Worm (Caenorhabditis elegans) whole organism, L3 larva: ENCODE measurements around the gene R02F11.12.
A peak's percentile ranks its signal among the peaks of the same experiment; 100 is the strongest.
"Not testable (repeated sequence)": the region's sequence is repeated elsewhere in the genome, so short reads cannot be mapped to it uniquely, and the experiment has no call there.

Source experiments
- R02D3.7 ChIP-seq: fragments of 150-350 bp; optimal IDR thresholded peaks from 2 replicates; lab custom pipeline; 2014; ENCODE audit warnings: missing biosample characterization, missing genetic modification characterization
- aly-2 ChIP-seq: fragments of 150-350 bp; optimal IDR thresholded peaks from 2 replicates; lab custom pipeline; 2014; ENCODE audit warnings: missing biosample characterization, missing genetic modification characterization
- ceh-16 ChIP-seq: sonication (generic microtip); optimal IDR thresholded peaks from 2 replicates; lab custom pipeline; 2017; ENCODE audit warnings: missing biosample characterization, missing genetic modification characterization
- ceh-28 ChIP-seq: fragments of 150-350 bp; optimal IDR thresholded peaks from 2 replicates; lab custom pipeline; 2014; ENCODE audit warnings: missing biosample characterization, missing genetic modification reagents, missing genetic modification characterization
- ceh-82 ChIP-seq: fragments of 150-350 bp; optimal IDR thresholded peaks from 2 replicates; lab custom pipeline; 2014; ENCODE audit warnings: missing biosample characterization, missing genetic modification characterization
- daf-12 ChIP-seq: fragments of 150-350 bp; optimal IDR thresholded peaks from 2 replicates; lab custom pipeline; 2014; ENCODE audit warnings: missing biosample characterization, missing genetic modification reagents, missing genetic modification characterization
- egl-27 ChIP-seq: sonication (generic microtip); optimal IDR thresholded peaks from 4 replicates; lab custom pipeline; 2017; ENCODE audit warnings: missing biosample characterization, missing genetic modification reagents, missing genetic modification characterization
- egl-5 ChIP-seq: fragments of 150-350 bp; optimal IDR thresholded peaks from 2 replicates; lab custom pipeline; 2017; ENCODE audit warnings: missing biosample characterization, missing genetic modification reagents, missing genetic modification characterization, inconsistent platforms
- elt-1 ChIP-seq: fragments of 150-350 bp; optimal IDR thresholded peaks from 2 replicates; lab custom pipeline; 2014; ENCODE audit warnings: missing biosample characterization, missing genetic modification characterization
- elt-2 ChIP-seq: sonication (generic microtip); optimal IDR thresholded peaks from 2 replicates; lab custom pipeline; 2016; ENCODE audit warnings: missing genetic modification reagents, mild to moderate bottlenecking, missing genetic modification characterization, missing compliant biosample characterization
- elt-3 ChIP-seq, 3 experiments: fragments of 150-350 bp in 1 of 3; sonication (generic microtip) in 2 of 3; optimal IDR thresholded peaks; 2 replicates in 2 of 3; 4 replicates in 1 of 3; lab custom pipeline; 2014 to 2017; ENCODE audit warnings: missing biosample characterization in 3 of 3, missing genetic modification characterization in 3 of 3
- fkh-2 ChIP-seq: fragments of 150-350 bp; optimal IDR thresholded peaks from 2 replicates; lab custom pipeline; 2014; ENCODE audit warnings: missing biosample characterization, missing genetic modification reagents, missing genetic modification characterization
- fos-1 ChIP-seq: fragments of 150-350 bp; optimal IDR thresholded peaks from 2 replicates; lab custom pipeline; 2014; ENCODE audit warnings: missing biosample characterization, missing genetic modification characterization
- jun-1 ChIP-seq: fragments of 150-350 bp; optimal IDR thresholded peaks from 2 replicates; lab custom pipeline; 2014; ENCODE audit warnings: missing biosample characterization, missing genetic modification reagents, missing genetic modification characterization
- lin-39 ChIP-seq: fragments of 150-350 bp; optimal IDR thresholded peaks from 2 replicates; lab custom pipeline; 2018; ENCODE audit warnings: missing biosample characterization, missing genetic modification reagents, missing genetic modification characterization
- lsy-12 ChIP-seq: sonication (generic microtip); optimal IDR thresholded peaks from 2 replicates; lab custom pipeline; 2016; ENCODE audit warnings: mild to moderate bottlenecking, missing genetic modification characterization, missing compliant biosample characterization
- mdl-1 ChIP-seq: fragments of 150-350 bp; optimal IDR thresholded peaks from 2 replicates; lab custom pipeline; 2014; ENCODE audit warnings: missing biosample characterization, missing genetic modification characterization
- nfya-1 ChIP-seq: sonication (generic microtip); optimal IDR thresholded peaks from 2 replicates; lab custom pipeline; 2017; ENCODE audit warnings: missing genetic modification characterization, mild to moderate bottlenecking, missing compliant biosample characterization, antibody characterized with exemption, moderate library complexity; ENCODE audit not compliant: insufficient read depth
- nhr-12 ChIP-seq: fragments of 150-350 bp; optimal IDR thresholded peaks from 2 replicates; lab custom pipeline; 2014; ENCODE audit warnings: missing biosample characterization, missing genetic modification characterization
- nhr-23 ChIP-seq: fragments of 150-350 bp; optimal IDR thresholded peaks from 2 replicates; lab custom pipeline; 2014; ENCODE audit warnings: missing biosample characterization, missing genetic modification reagents, missing genetic modification characterization
- nhr-237 ChIP-seq: fragments of 150-350 bp; optimal IDR thresholded peaks from 2 replicates; lab custom pipeline; 2014; ENCODE audit warnings: missing biosample characterization, missing genetic modification characterization
- nhr-25 ChIP-seq: sonication (generic microtip); optimal IDR thresholded peaks from 2 replicates; lab custom pipeline; 2017; ENCODE audit warnings: missing biosample characterization, missing genetic modification characterization
- nhr-28 ChIP-seq: fragments of 150-350 bp; optimal IDR thresholded peaks from 2 replicates; lab custom pipeline; 2014; ENCODE audit warnings: missing biosample characterization, missing genetic modification characterization
- nhr-67 ChIP-seq: fragments of 150-350 bp; optimal IDR thresholded peaks from 2 replicates; lab custom pipeline; 2014; ENCODE audit warnings: missing biosample characterization, missing genetic modification characterization
- nhr-77 ChIP-seq: fragments of 150-350 bp; optimal IDR thresholded peaks from 2 replicates; lab custom pipeline; 2014; ENCODE audit warnings: missing biosample characterization, missing genetic modification characterization
- pqm-1 ChIP-seq: fragments of 150-350 bp; optimal IDR thresholded peaks from 2 replicates; lab custom pipeline; 2017; ENCODE audit warnings: missing biosample characterization, missing genetic modification characterization, inconsistent platforms
- unc-39 ChIP-seq: sonication (generic microtip); optimal IDR thresholded peaks from 4 replicates; lab custom pipeline; 2017; ENCODE audit warnings: missing biosample characterization, missing genetic modification characterization
- unc-62 ChIP-seq: fragments of 150-350 bp; sonication (generic microtip); optimal IDR thresholded peaks from 4 replicates; lab custom pipeline; 2014; ENCODE audit warnings: missing biosample characterization, missing genetic modification reagents, missing genetic modification characterization
- zag-1 ChIP-seq: fragments of 150-350 bp; optimal IDR thresholded peaks from 2 replicates; lab custom pipeline; 2014; ENCODE audit warnings: missing biosample characterization, missing genetic modification characterization
- ztf-11 ChIP-seq: fragments of 150-350 bp; optimal IDR thresholded peaks from 2 replicates; lab custom pipeline; 2014; ENCODE audit warnings: missing biosample characterization, missing genetic modification characterization
- ztf-4 ChIP-seq: fragments of 150-350 bp; optimal IDR thresholded peaks from 2 replicates; lab custom pipeline; 2014; ENCODE audit warnings: missing biosample characterization, missing genetic modification characterization

The R02F11.12 gene

ce11 chrV:4760674-4761073 lies 29.8 kb upstream of the R02F11.12 start, which contains the start of gene bgnt-1.4:
bgnt-1.4 (plus strand) TSS chrV:4760974.
- not testable (repeated sequence) for TF ChIP-seq egl-5; daf-12 (tag; lab: Kevin White, UChicago); zag-1 (tag; lab: Kevin White, UChicago)

ce11 chrV:4766501-4766900 lies 24.0 kb upstream of the R02F11.12 start, which contains the start of gene C18G1.8:
C18G1.8 (minus strand) TSS chrV:4766601.
- TF ChIP-seq mdl-1 (tag; lab: Kevin White, UChicago) (no peak), unc-62 (no peak), fkh-2 (no peak), fos-1 (tag; lab: Kevin White, UChicago) (no peak), egl-27 (tag; lab: Kevin White, UChicago) (no peak), nhr-67 (tag; lab: Kevin White, UChicago) (no peak), R02D3.7 (tag; lab: Kevin White, UChicago) (no peak), elt-1 (tag; lab: Kevin White, UChicago) (no peak), aly-2 (tag; lab: Kevin White, UChicago) (no peak), ceh-82 (no peak), unc-39 (tag; lab: Kevin White, UChicago) (no peak), elt-3 (tag; optimal IDR thresholded peaks at IDR 0.05; lab: Kevin White, UChicago) (no peak), nhr-12 (tag; lab: Kevin White, UChicago) (no peak), ceh-28 (tag; lab: Kevin White, UChicago) (no peak), nhr-25 (tag; lab: Kevin White, UChicago) (no peak), lsy-12 (tag; lab: Kevin White, UChicago) (no peak), ztf-4 (tag; lab: Kevin White, UChicago) (no peak)
- TF ChIP-seq, all 47 proteins: peak for 0

ce11 chrV:4769633-4770032 lies 20.8 kb upstream of the R02F11.12 start, which contains the start of gene C18G1.9:
C18G1.9 (minus strand) TSS chrV:4769733.
- no peak for TF ChIP-seq ceh-16 (tag; lab: Kevin White, UChicago)
- no peak for TF ChIP-seq nhr-237 (tag; lab: Kevin White, UChicago)
- no peak for TF ChIP-seq mdl-1 (tag; lab: Kevin White, UChicago)
- TF ChIP-seq nhr-77 (tag; lab: Kevin White, UChicago), result no peak
- no peak for TF ChIP-seq zag-1 (tag; lab: Kevin White, UChicago)

ce11 chrV:4770408-4770947 lies 20.0 kb upstream of the R02F11.12 start, which contains the start of gene elt-7:
elt-7 (plus strand) TSS chrV:4770670.
- TF ChIP-seq nhr-77 (tag; lab: Kevin White, UChicago), result no peak
- peak; percentile 71 for TF ChIP-seq elt-2 (tag; lab: Kevin White, UChicago)
- TF ChIP-seq pqm-1, result peak; percentile 54

- TF ChIP-seq nfya-1 (tag; lab: Kevin White, UChicago), result peak; percentile 23
- peak; percentile 38 for TF ChIP-seq lin-39 (tag; lab: Kevin White, UChicago)
- TF ChIP-seq unc-62, result no peak
Measured at ce11 chrV:4775140-4775539, 15.3 kb upstream of the R02F11.12 start.

ce11 chrV:4777388-4777986 lies 13.0 kb upstream of the R02F11.12 start, which contains the start of gene C18G1.1:
C18G1.1 (plus strand) TSS chrV:4777960.
- no peak for TF ChIP-seq unc-39 (tag; lab: Kevin White, UChicago)
- peak; percentile 37 for TF ChIP-seq egl-5
- TF ChIP-seq, all 47 proteins: peak for 1

- no peak for TF ChIP-seq nhr-28 (tag; lab: Kevin White, UChicago)
- TF ChIP-seq nhr-12 (tag; lab: Kevin White, UChicago), result no peak
- TF ChIP-seq fkh-2, result no peak
- TF ChIP-seq jun-1, result no peak
- TF ChIP-seq ztf-11 (tag; lab: Kevin White, UChicago), result no peak
- no peak for TF ChIP-seq nhr-237 (tag; lab: Kevin White, UChicago)
- TF ChIP-seq pqm-1, result no peak
- no peak for TF ChIP-seq mdl-1 (tag; lab: Kevin White, UChicago)
- no peak for TF ChIP-seq zag-1 (tag; lab: Kevin White, UChicago)
- no peak for TF ChIP-seq nhr-23 (tag; lab: Kevin White, UChicago)
- no peak for TF ChIP-seq ceh-82
- no peak for TF ChIP-seq R02D3.7 (tag; lab: Kevin White, UChicago)
Measured at ce11 chrV:4783313-4783712, 7.2 kb upstream of the R02F11.12 start, which contains the start of gene Y60C6A.1. Y60C6A.1 (plus strand) TSS chrV:4783613.
